Worm (Caenorhabditis elegans) whole organism, late embryonic: ENCODE measurements around the gene ZK930.2.
A peak's percentile ranks its signal among the peaks of the same experiment; 100 is the strongest.

Source experiments
- nhr-11 ChIP-seq: fragments of 150-350 bp; optimal IDR thresholded peaks from 2 replicates; lab custom pipeline; 2014; ENCODE audit warnings: missing biosample characterization, missing genetic modification characterization
- nhr-232 ChIP-seq: sonication (generic microtip); optimal IDR thresholded peaks from 2 replicates; lab custom pipeline; 2016; ENCODE audit warnings: missing genetic modification characterization, missing compliant biosample characterization
- pha-4 ChIP-seq: fragments of 150-350 bp; optimal IDR thresholded peaks from 2 replicates; lab custom pipeline; 2018; ENCODE audit warnings: missing biosample characterization, missing genetic modification reagents, missing genetic modification characterization
- pqm-1 ChIP-seq: sonication (generic microtip); optimal IDR thresholded peaks from 2 replicates; lab custom pipeline; 2016; ENCODE audit warnings: missing genetic modification characterization, missing compliant biosample characterization
- tbx-2 ChIP-seq: sonication (generic microtip); optimal IDR thresholded peaks from 2 replicates; lab custom pipeline; 2016; ENCODE audit warnings: missing genetic modification characterization, missing compliant biosample characterization
- ttx-3 ChIP-seq: sonication (generic microtip); optimal IDR thresholded peaks from 2 replicates; lab custom pipeline; 2016; ENCODE audit warnings: missing genetic modification reagents, missing genetic modification characterization, missing compliant biosample characterization

ce11 chrII:11889420-11890075 is 3.7 kb downstream of the ZK930.2 start:
- TF ChIP-seq pha-4 (tag; lab: Kevin White, UChicago) (no peak), ttx-3 (no peak), tbx-2 (peak; percentile 11), pqm-1 (tag; lab: Kevin White, UChicago) (no peak), nhr-232 (tag; lab: Kevin White, UChicago) (no peak), nhr-11 (no peak)
